Worm (Caenorhabditis elegans) whole organism, young adult: ENCODE results near the gene F46G11.2.

Source experiments
- K11D2.4 ChIP-seq: fragments of 200-800 bp; sonication (Bioruptor generic); IDR thresholded peaks from 2 replicates; pipeline ENCODE4 v1.3.6; 2022; ENCODE audit warnings: missing genetic modification reagents, missing genetic modification characterization, missing compliant biosample characterization
- ceh-27 ChIP-seq: fragments of 200-800 bp; sonication (Bioruptor generic); optimal IDR thresholded peaks from 2 replicates; lab custom pipeline; 2018; ENCODE audit warnings: mild to moderate bottlenecking, missing genetic modification characterization, moderate library complexity, missing compliant biosample characterization
- ceh-40 ChIP-seq: fragments of 200-800 bp; sonication (Bioruptor generic); IDR thresholded peaks from 2 replicates; pipeline ENCODE4 v1.3.6; 2022; ENCODE audit warnings: missing genetic modification characterization, missing compliant biosample characterization
- ceh-79 ChIP-seq: sonication (generic microtip); optimal IDR thresholded peaks from 2 replicates; lab custom pipeline; 2017; ENCODE audit warnings: mild to moderate bottlenecking, missing genetic modification characterization, missing compliant biosample characterization
- egl-44 ChIP-seq: fragments of 200-800 bp; sonication (Bioruptor generic); IDR thresholded peaks from 2 replicates; pipeline ENCODE4 v1.3.6; 2022; ENCODE audit warnings: missing genetic modification reagents, missing genetic modification characterization, missing compliant biosample characterization
- ets-4 ChIP-seq: fragments of 200-800 bp; sonication (Bioruptor generic); optimal IDR thresholded peaks from 2 replicates; lab custom pipeline; 2018; ENCODE audit warnings: mild to moderate bottlenecking, missing genetic modification characterization, missing compliant biosample characterization
- him-1 ChIP-seq: sonication (generic microtip); optimal IDR thresholded peaks from 2 replicates; lab custom pipeline; 2016; ENCODE audit warnings: missing genotype, missing genetic modification reagents, missing genetic modification characterization, missing compliant biosample characterization
- nfya-1 ChIP-seq: sonication (generic microtip); optimal IDR thresholded peaks from 2 replicates; lab custom pipeline; 2017; ENCODE audit warnings: antibody characterized with exemption, missing compliant biosample characterization, missing genetic modification characterization, borderline replicate concordance; ENCODE audit not compliant: insufficient read depth
- rcor-1 ChIP-seq: fragments of 200-800 bp; sonication (Bioruptor generic); IDR thresholded peaks from 2 replicates; pipeline ENCODE4 v1.3.6; 2022; ENCODE audit warnings: missing genetic modification reagents, missing genetic modification characterization, missing compliant biosample characterization
- snpc-4 ChIP-seq, 5 experiments: fragments of 150-350 bp in 1 of 5; sonication (generic microtip) in 4 of 5; optimal IDR thresholded peaks; 2 replicates each; lab custom pipeline; 2014 to 2018; ENCODE audit warnings: missing genetic modification characterization in 5 of 5, missing biosample characterization in 3 of 5, antibody characterized with exemption in 2 of 5, mild to moderate bottlenecking in 2 of 5, missing compliant biosample characterization in 2 of 5, missing genotype in 2 of 5, moderate library complexity in 2 of 5, missing genetic modification reagents in 1 of 5
- unc-130 ChIP-seq: sonication (generic microtip); optimal IDR thresholded peaks from 2 replicates; lab custom pipeline; 2016; ENCODE audit warnings: missing genetic modification reagents, missing genetic modification characterization, missing compliant biosample characterization
- unc-62 ChIP-seq: fragments of 150-350 bp; optimal IDR thresholded peaks from 2 replicates; lab custom pipeline; 2014; ENCODE audit warnings: missing biosample characterization, missing genetic modification reagents, missing genetic modification characterization
- zfh-2 ChIP-seq: fragments of 200-800 bp; sonication (Bioruptor generic); conservative IDR thresholded peaks from 2 replicates; pipeline ENCODE4 v1.3.6; 2022; ENCODE audit warnings: missing genetic modification reagents, missing genetic modification characterization, missing compliant biosample characterization
- ztf-25 ChIP-seq: fragments of 200-800 bp; sonication (Bioruptor generic); IDR thresholded peaks from 2 replicates; pipeline ENCODE4 v1.3.6; 2022; ENCODE audit warnings: missing genetic modification reagents, missing genetic modification characterization, missing compliant biosample characterization

DNA sequence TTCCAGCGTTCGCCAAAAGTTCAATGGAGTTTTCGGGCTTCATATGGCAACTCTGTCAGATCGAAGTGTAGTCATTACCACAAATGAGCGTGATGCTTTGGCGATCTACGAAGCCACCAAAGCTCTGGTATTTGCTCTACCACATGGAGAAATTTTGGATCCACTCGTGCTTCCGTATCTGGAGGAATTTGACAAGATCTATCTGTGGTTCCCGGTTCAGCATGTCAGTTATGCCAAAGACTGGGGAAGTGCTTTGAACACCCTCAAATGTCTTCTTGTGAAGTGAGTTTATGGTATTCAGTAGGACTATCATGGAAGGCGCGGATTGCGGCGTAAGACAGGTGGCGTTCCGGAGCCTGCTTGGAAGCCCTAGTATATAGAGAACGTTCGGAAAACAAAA is 6.5 kb downstream of the F46G11.2 start:
- no peak for TF ChIP-seq nfya-1
- TF ChIP-seq him-1 (tag; lab: Kevin White, UChicago) = no peak
- TF ChIP-seq snpc-4 (GFP tag; optimal IDR thresholded peaks at IDR 0.05; lab: Kevin White, UChicago) = no peak
- no peak for TF ChIP-seq snpc-4 (tag; optimal IDR thresholded peaks at IDR 0.05; lab: Kevin White, UChicago)
- no peak for TF ChIP-seq rcor-1 (GFP tag; lab: Robert Waterston, UW)
- no peak for TF ChIP-seq ceh-40 (GFP tag; lab: Robert Waterston, UW)
- no peak for TF ChIP-seq unc-130 (GFP tag; lab: Kevin White, UChicago)
- TF ChIP-seq K11D2.4 (GFP tag; lab: Robert Waterston, UW) = no peak
- TF ChIP-seq ztf-25 = no peak
- TF ChIP-seq ceh-27 = no peak
- no peak for TF ChIP-seq unc-62 (GFP tag; lab: Kevin White, UChicago)
- TF ChIP-seq ets-4 (GFP tag; lab: Kevin White, UChicago) = no peak
- no peak for TF ChIP-seq ceh-79
- TF ChIP-seq zfh-2 = no peak
- no peak for TF ChIP-seq egl-44
